Worm (Caenorhabditis elegans) whole organism, L1 larva: ENCODE results near the gene ZK1251.3.
A peak's percentile ranks its signal among the peaks of the same experiment; 100 is the strongest.

Experiments used
- C16A3.4 ChIP-seq: fragments of 150-350 bp; optimal IDR thresholded peaks from 2 replicates; lab custom pipeline; 2014; ENCODE audit warnings: missing biosample characterization, missing genetic modification characterization
- C34B4.2 ChIP-seq: sonication (generic microtip); optimal IDR thresholded peaks from 2 replicates; lab custom pipeline; 2017; ENCODE audit warnings: mild to moderate bottlenecking, missing genetic modification characterization, missing compliant biosample characterization
- Y116A8C.19 ChIP-seq: sonication (generic microtip); optimal IDR thresholded peaks from 2 replicates; lab custom pipeline; 2016; ENCODE audit warnings: missing compliant biosample characterization, missing genetic modification characterization, borderline replicate concordance
- aha-1 ChIP-seq: fragments of 150-350 bp; optimal IDR thresholded peaks from 2 replicates; lab custom pipeline; 2014; ENCODE audit warnings: missing biosample characterization, missing genetic modification characterization
- ama-1 ChIP-seq: fragments of 150-350 bp; optimal IDR thresholded peaks from 2 replicates; lab custom pipeline; 2014
- blmp-1 ChIP-seq: fragments of 150-350 bp; optimal IDR thresholded peaks from 2 replicates; lab custom pipeline; 2014; ENCODE audit warnings: missing biosample characterization, missing genetic modification characterization
- ceh-63 ChIP-seq: fragments of 200-800 bp; sonication (Bioruptor generic); optimal IDR thresholded peaks from 2 replicates; lab custom pipeline; 2018; ENCODE audit warnings: mild to moderate bottlenecking, missing genetic modification characterization, missing compliant biosample characterization
- ceh-82 ChIP-seq, 3 experiments: fragments of 150-350 bp in 1 of 3; sonication (generic microtip) in 2 of 3; optimal IDR thresholded peaks; 2 replicates each; lab custom pipeline; 2014 to 2017; ENCODE audit warnings: missing biosample characterization in 3 of 3, missing genetic modification characterization in 3 of 3
- ceh-90 ChIP-seq: sonication (generic microtip); optimal IDR thresholded peaks from 2 replicates; lab custom pipeline; 2016; ENCODE audit warnings: missing genetic modification characterization, missing compliant biosample characterization
- ces-1 ChIP-seq: fragments of 150-350 bp; optimal IDR thresholded peaks from 2 replicates; lab custom pipeline; 2014; ENCODE audit warnings: missing biosample characterization, missing genetic modification reagents, missing genetic modification characterization
- dsc-1 ChIP-seq: sonication (generic microtip); optimal IDR thresholded peaks from 2 replicates; lab custom pipeline; 2016; ENCODE audit warnings: mild to moderate bottlenecking, missing genetic modification characterization, missing compliant biosample characterization
- efl-1 ChIP-seq, 4 experiments: fragments of 150-350 bp; optimal IDR thresholded peaks in 3 of 4; peaks in 1 of 4; 1 replicate in 1 of 4; 2 replicates in 3 of 4; lab custom pipeline; 2014; ENCODE audit warnings: missing biosample characterization in 2 of 4, missing genetic modification characterization in 2 of 4, missing genetic modification reagents in 2 of 4
- efl-3 ChIP-seq: fragments of 200-800 bp; sonication (Bioruptor generic); optimal IDR thresholded peaks from 2 replicates; lab custom pipeline; 2018; ENCODE audit warnings: mild to moderate bottlenecking, missing genetic modification characterization, missing compliant biosample characterization
- egl-27 ChIP-seq, 2 experiments: fragments of 150-350 bp in 1 of 2; sonication (generic microtip); optimal IDR thresholded peaks; 3 replicates each; lab custom pipeline; 2017 to 2018; ENCODE audit warnings: missing biosample characterization in 2 of 2, missing genetic modification characterization in 2 of 2, missing genetic modification reagents in 2 of 2
- elt-2 ChIP-seq: sonication (generic microtip); optimal IDR thresholded peaks from 2 replicates; lab custom pipeline; 2016; ENCODE audit warnings: missing genetic modification characterization, mild to moderate bottlenecking, inconsistent platforms, missing compliant biosample characterization, missing genetic modification reagents
- fkh-8 ChIP-seq: sonication (generic microtip); optimal IDR thresholded peaks from 2 replicates; lab custom pipeline; 2016; ENCODE audit warnings: mild to moderate bottlenecking, missing genetic modification characterization, missing compliant biosample characterization
- fos-1 ChIP-seq: fragments of 150-350 bp; optimal IDR thresholded peaks from 2 replicates; lab custom pipeline; 2014; ENCODE audit warnings: missing biosample characterization, missing genetic modification characterization
- hlh-17 ChIP-seq: fragments of 200-800 bp; sonication (Bioruptor generic); optimal IDR thresholded peaks from 2 replicates; lab custom pipeline; 2018; ENCODE audit warnings: missing genetic modification characterization, mild to moderate bottlenecking, missing compliant biosample characterization, moderate library complexity, borderline replicate concordance
- hlh-4 ChIP-seq: sonication (generic microtip); optimal IDR thresholded peaks from 2 replicates; lab custom pipeline; 2016; ENCODE audit warnings: mild to moderate bottlenecking, missing genetic modification characterization, missing compliant biosample characterization
- hpl-2 ChIP-seq: fragments of 150-350 bp; optimal IDR thresholded peaks from 2 replicates; lab custom pipeline; 2014; ENCODE audit warnings: missing biosample characterization, missing genetic modification reagents, missing genetic modification characterization
- jun-1 ChIP-seq: fragments of 150-350 bp; optimal IDR thresholded peaks from 2 replicates; lab custom pipeline; 2014; ENCODE audit warnings: missing biosample characterization, missing genetic modification reagents, missing genetic modification characterization
- lin-14 ChIP-seq: fragments of 200-800 bp; sonication (Bioruptor generic); optimal IDR thresholded peaks from 2 replicates; lab custom pipeline; 2018; ENCODE audit warnings: mild to moderate bottlenecking, missing genetic modification characterization, moderate library complexity, missing compliant biosample characterization
- lin-15B ChIP-seq: fragments of 150-350 bp; sonication (generic microtip); optimal IDR thresholded peaks from 3 replicates; lab custom pipeline; 2014; ENCODE audit warnings: missing biosample characterization, missing genetic modification characterization
- lir-3 ChIP-seq: sonication (generic microtip); optimal IDR thresholded peaks from 2 replicates; lab custom pipeline; 2016; ENCODE audit warnings: mild to moderate bottlenecking, missing genetic modification characterization, moderate library complexity, missing compliant biosample characterization; ENCODE audit not compliant: poor library complexity
- lsy-2 ChIP-seq, 2 experiments: fragments of 150-350 bp; optimal IDR thresholded peaks; 2 replicates each; lab custom pipeline; 2014; ENCODE audit warnings: missing biosample characterization in 2 of 2, missing genetic modification characterization in 2 of 2
- mdl-1 ChIP-seq, 2 experiments: fragments of 150-350 bp; optimal IDR thresholded peaks; 2 replicates each; lab custom pipeline; 2014 to 2017; ENCODE audit warnings: missing biosample characterization in 2 of 2, missing genetic modification characterization in 2 of 2, inconsistent platforms in 1 of 2
- mef-2 ChIP-seq: fragments of 150-350 bp; optimal IDR thresholded peaks from 2 replicates; lab custom pipeline; 2014; ENCODE audit warnings: missing biosample characterization, missing genetic modification characterization
- nhr-11 ChIP-seq: fragments of 150-350 bp; optimal IDR thresholded peaks from 2 replicates; lab custom pipeline; 2014; ENCODE audit warnings: missing biosample characterization, missing genetic modification characterization
- nhr-19 ChIP-seq: fragments of 200-800 bp; sonication (Bioruptor generic); conservative IDR thresholded peaks from 2 replicates; pipeline ENCODE4 v1.3.6; 2022; ENCODE audit warnings: missing genetic modification characterization, missing compliant biosample characterization
- nhr-20 ChIP-seq: sonication (generic microtip); optimal IDR thresholded peaks from 2 replicates; lab custom pipeline; 2016; ENCODE audit warnings: mild to moderate bottlenecking, missing genetic modification characterization, missing compliant biosample characterization
- nhr-47 ChIP-seq: sonication (generic microtip); optimal IDR thresholded peaks from 2 replicates; lab custom pipeline; 2016; ENCODE audit warnings: mild to moderate bottlenecking, missing genetic modification characterization, moderate library complexity, missing compliant biosample characterization
- nhr-71 ChIP-seq: sonication (generic microtip); optimal IDR thresholded peaks from 2 replicates; lab custom pipeline; 2016; ENCODE audit warnings: mild to moderate bottlenecking, missing genetic modification characterization, moderate library complexity, missing compliant biosample characterization
- nhr-76 ChIP-seq: sonication (generic microtip); optimal IDR thresholded peaks from 2 replicates; lab custom pipeline; 2017; ENCODE audit warnings: missing biosample characterization, missing genetic modification characterization
- nhr-90 ChIP-seq: sonication (generic microtip); optimal IDR thresholded peaks from 2 replicates; lab custom pipeline; 2016; ENCODE audit warnings: mild to moderate bottlenecking, missing genetic modification characterization, missing compliant biosample characterization; ENCODE audit not compliant: poor library complexity
- rnt-1 ChIP-seq: sonication (generic microtip); optimal IDR thresholded peaks from 2 replicates; lab custom pipeline; 2016; ENCODE audit warnings: mild to moderate bottlenecking, missing genetic modification characterization, moderate library complexity, missing compliant biosample characterization
- skn-1 ChIP-seq: fragments of 150-350 bp; optimal IDR thresholded peaks from 2 replicates; lab custom pipeline; 2014; ENCODE audit warnings: missing biosample characterization, missing genetic modification characterization
- snpc-4 ChIP-seq: fragments of 150-350 bp; optimal IDR thresholded peaks from 2 replicates; lab custom pipeline; 2014; ENCODE audit warnings: missing biosample characterization, missing genetic modification characterization
- snu-23 ChIP-seq: sonication (generic microtip); optimal IDR thresholded peaks from 2 replicates; lab custom pipeline; 2016; ENCODE audit warnings: missing genetic modification characterization, missing compliant biosample characterization
- sox-4 ChIP-seq: sonication (generic microtip); optimal IDR thresholded peaks from 2 replicates; lab custom pipeline; 2016; ENCODE audit warnings: missing genetic modification characterization, missing compliant biosample characterization
- sptf-1 ChIP-seq: fragments of 150-350 bp; optimal IDR thresholded peaks from 2 replicates; lab custom pipeline; 2014; ENCODE audit warnings: missing biosample characterization, missing genetic modification characterization
- sup-37 ChIP-seq: fragments of 200-800 bp; sonication (Bioruptor generic); optimal IDR thresholded peaks from 2 replicates; lab custom pipeline; 2018; ENCODE audit warnings: mild to moderate bottlenecking, missing genetic modification characterization, missing compliant biosample characterization
- swsn-7 ChIP-seq: sonication (generic microtip); optimal IDR thresholded peaks from 2 replicates; lab custom pipeline; 2016; ENCODE audit warnings: missing genetic modification characterization, missing compliant biosample characterization
- tbx-2 ChIP-seq: sonication (generic microtip); optimal IDR thresholded peaks from 2 replicates; lab custom pipeline; 2016; ENCODE audit warnings: missing genetic modification characterization, missing compliant biosample characterization
- tlp-1 ChIP-seq: fragments of 150-350 bp; optimal IDR thresholded peaks from 2 replicates; lab custom pipeline; 2014; ENCODE audit warnings: missing biosample characterization, missing genetic modification characterization
- unc-86 ChIP-seq: sonication (generic microtip); optimal IDR thresholded peaks from 2 replicates; lab custom pipeline; 2016; ENCODE audit warnings: missing genetic modification characterization, missing compliant biosample characterization
- vab-15 ChIP-seq: sonication (generic microtip); optimal IDR thresholded peaks from 2 replicates; lab custom pipeline; 2017; ENCODE audit warnings: missing genotype, mild to moderate bottlenecking, missing genetic modification characterization, missing compliant biosample characterization
- zag-1 ChIP-seq: fragments of 150-350 bp; optimal IDR thresholded peaks from 2 replicates; lab custom pipeline; 2014; ENCODE audit warnings: missing biosample characterization, missing genetic modification characterization
- zip-4 ChIP-seq: fragments of 200-800 bp; sonication (Bioruptor generic); optimal IDR thresholded peaks from 2 replicates; lab custom pipeline; 2018; ENCODE audit warnings: mild to moderate bottlenecking, missing genetic modification characterization, moderate library complexity, missing compliant biosample characterization
- ztf-11 ChIP-seq, 2 experiments: sonication (generic microtip); optimal IDR thresholded peaks; 2 replicates each; lab custom pipeline; 2016 to 2017; ENCODE audit warnings: missing genetic modification characterization in 2 of 2, missing biosample characterization in 1 of 2, missing compliant biosample characterization in 1 of 2
- ztf-4 ChIP-seq: fragments of 150-350 bp; optimal IDR thresholded peaks from 2 replicates; lab custom pipeline; 2014; ENCODE audit warnings: missing biosample characterization, missing genetic modification characterization

Gene ZK1251.3

DNA sequence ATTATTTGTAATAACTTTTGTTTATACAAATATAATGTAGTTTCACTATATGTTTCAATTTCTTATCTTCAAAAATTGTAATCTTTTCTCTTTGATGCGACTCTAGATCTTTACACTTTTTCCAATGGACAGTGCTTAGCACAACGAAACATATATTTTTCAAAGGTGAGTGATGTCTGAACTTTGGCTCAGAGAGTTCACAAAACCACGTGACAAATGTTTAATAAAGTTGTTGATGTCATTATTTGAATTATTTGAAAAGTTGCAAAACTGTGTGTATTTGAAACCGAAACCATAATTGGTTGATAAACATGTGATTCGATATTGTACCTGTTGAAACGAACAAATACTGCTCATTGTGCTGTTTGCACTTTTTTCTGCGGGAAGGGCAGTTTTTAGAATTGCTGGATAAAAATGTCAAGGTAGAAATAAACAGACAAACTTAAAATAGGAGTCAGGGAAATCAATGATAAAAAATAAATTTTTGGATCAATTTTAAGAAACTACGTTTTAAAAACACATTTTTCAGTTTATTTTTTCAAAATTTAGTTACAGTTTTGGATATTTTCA is 15.3 kb upstream of the ZK1251.3 start (continued):
- TF ChIP-seq mef-2 (tag; lab: Kevin White, UChicago) = no peak
- no peak for TF ChIP-seq blmp-1
- peak; percentile 77 for TF ChIP-seq nhr-20
- no peak for TF ChIP-seq C16A3.4 (tag; lab: Kevin White, UChicago)
- no peak for TF ChIP-seq ces-1 (GFP tag; lab: Kevin White, UChicago)
- no peak for TF ChIP-seq lsy-2 (tag; optimal IDR thresholded peaks at IDR 0.05; lab: Kevin White, UChicago)
- TF ChIP-seq vab-15 (tag; lab: Kevin White, UChicago) = no peak
- TF ChIP-seq tbx-2 = no peak
- no peak for TF ChIP-seq nhr-90
- peak; percentile 65 for TF ChIP-seq elt-2
- no peak for TF ChIP-seq nhr-47 (tag; lab: Kevin White, UChicago)
- TF ChIP-seq ama-1 (lab: Kevin White, UChicago) = no peak
- TF ChIP-seq, all 84 proteins: peak for 9

ce11 chrIV:9669969-9670368 is 13.5 kb upstream of the ZK1251.3 start:
- TF ChIP-seq tbx-2 (peak; percentile 35), skn-1 (tag; lab: Kevin White, UChicago) (peak; percentile 20), sup-37 (GFP tag; lab: Kevin White, UChicago) (no peak), egl-27 (tag; optimal IDR thresholded peaks at IDR 0.05; lab: Kevin White, UChicago) (no peak), zip-4 (GFP tag; lab: Kevin White, UChicago) (no peak), hpl-2 (GFP tag; lab: Kevin White, UChicago) (no peak), nhr-76 (tag; lab: Kevin White, UChicago) (no peak), efl-1 (optimal IDR thresholded peaks at IDR 0.05; lab: Kevin White, UChicago) (peak; percentile 51 to 56), efl-1 (GFP tag; optimal IDR thresholded peaks at IDR 0.05 in 1 of 2; lab: Kevin White, UChicago) (peak; percentile 30 to 95), fkh-8 (tag; lab: Kevin White, UChicago) (no peak), lin-14 (GFP tag; lab: Kevin White, UChicago) (peak; percentile 86), swsn-7 (tag; lab: Kevin White, UChicago) (peak; percentile 59), efl-3 (peak; percentile 12), ceh-90 (tag; lab: Kevin White, UChicago) (no peak), dsc-1 (tag; lab: Kevin White, UChicago) (no peak), rnt-1 (tag; lab: Kevin White, UChicago) (peak; percentile 67), lir-3 (peak; percentile 19), lin-15B (tag; lab: Kevin White, UChicago) (no peak), sptf-1 (tag; lab: Kevin White, UChicago) (no peak), zag-1 (tag; lab: Kevin White, UChicago) (no peak), aha-1 (tag; lab: Kevin White, UChicago) (no peak), nhr-90 (peak; percentile 74), ceh-63 (GFP tag; lab: Kevin White, UChicago) (no peak), tlp-1 (tag; lab: Kevin White, UChicago) (no peak), fos-1 (tag; lab: Kevin White, UChicago) (no peak), ama-1 (lab: Kevin White, UChicago) (peak; percentile 9), unc-86 (no peak), nhr-71 (tag; lab: Kevin White, UChicago) (peak; percentile 90), nhr-11 (tag; lab: Kevin White, UChicago) (peak; percentile 7), ztf-11 (tag; optimal IDR thresholded peaks at IDR 0.05; lab: Kevin White, UChicago) (no peak), hlh-4 (no peak), snu-23 (GFP tag; lab: Kevin White, UChicago) (peak; percentile 86), sox-4 (tag; lab: Kevin White, UChicago) (no peak), ceh-82 (tag; optimal IDR thresholded peaks at IDR 0.05; lab: Kevin White, UChicago) (peak in 2 of 3 experiments; percentile 1 to 31), snpc-4 (tag; lab: Kevin White, UChicago) (no peak), C34B4.2 (tag; lab: Kevin White, UChicago) (no peak), jun-1 (tag; lab: Kevin White, UChicago) (peak; percentile 56), elt-2 (no peak), nhr-19 (peak; percentile 73), Y116A8C.19 (no peak), hlh-17 (GFP tag; lab: Kevin White, UChicago) (no peak), ztf-4 (peak; percentile 25), lsy-2 (tag; optimal IDR thresholded peaks at IDR 0.05; lab: Kevin White, UChicago) (peak; percentile 35 to 70), mdl-1 (tag; optimal IDR thresholded peaks at IDR 0.05; lab: Kevin White, UChicago) (peak; percentile 8 to 70)
